Fruit fly (Drosophila melanogaster): ENCODE measurements around the gene RpS13.

dm6 chr2L:8370364-8371326 is 6.2 kb upstream of the RpS13 start, which contains the start of gene CG17292:
- no peak for TF ChIP-seq ttk (optimal IDR thresholded peaks at IDR 0.05)
- TF ChIP-seq insv (optimal IDR thresholded peaks at IDR 0.05), result no peak

Measured in Kc167 (cell line).